Fruit fly (Drosophila melanogaster): ENCODE results near the gene Orct.

DNA sequence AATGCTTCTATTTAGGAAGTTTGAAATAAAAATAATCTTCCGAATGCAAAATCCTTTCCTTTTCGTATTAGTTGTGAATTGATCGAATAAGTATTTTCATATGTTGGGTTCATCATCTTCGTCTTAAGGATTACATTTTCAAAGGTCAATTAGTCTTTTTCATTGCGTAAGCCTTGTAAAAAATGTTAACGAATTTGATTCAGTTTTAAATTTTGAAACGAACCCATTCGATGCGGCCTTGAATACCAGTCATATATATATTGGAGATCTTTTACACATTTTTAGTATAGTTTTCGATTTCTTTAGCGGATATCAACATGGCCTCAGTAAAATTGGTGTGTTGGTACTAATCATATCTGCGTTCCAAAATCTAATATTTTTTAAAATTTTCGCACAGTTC is 47.4 kb upstream of the Orct start, which contains the start of gene Acp95EF:
- TF ChIP-seq CTCF (optimal IDR thresholded peaks at IDR 0.05), result no peak
- TF ChIP-seq CG8478 (optimal IDR thresholded peaks at IDR 0.05), result no peak

Measured in S2 (cell line).